Fruit fly (Drosophila melanogaster) S2 (cell line): Measurements from ENCODE around the gene CG31200.
A peak's percentile ranks its signal among the peaks of the same experiment; 100 is the strongest.

Experiments used
- CG8478 ChIP-seq: fragments of >200 bp; optimal IDR thresholded peaks from 2 replicates; lab custom pipeline; 2018
- CTCF ChIP-seq, 2 experiments: fragments of >200 bp; optimal IDR thresholded peaks; 2 replicates each; lab custom pipeline; 2018

dm6 chr3R:20735405-20735804, 9.7 kb downstream of the CG31200 start, which contains the start of gene Cdk2:
- TF ChIP-seq CTCF (optimal IDR thresholded peaks at IDR 0.05; lab: Kevin White, UChicago) (peak; percentile 45 to 61), CG8478 (no peak)
